Fruit fly (Drosophila melanogaster) S2 (cell line): ENCODE measurements around the gene unk.

Source experiments
- CG8478 ChIP-seq: fragments of >200 bp; optimal IDR thresholded peaks from 2 replicates; lab custom pipeline; 2018
- CTCF ChIP-seq, 2 experiments: fragments of >200 bp; optimal IDR thresholded peaks; 2 replicates each; lab custom pipeline; 2018

DNA sequence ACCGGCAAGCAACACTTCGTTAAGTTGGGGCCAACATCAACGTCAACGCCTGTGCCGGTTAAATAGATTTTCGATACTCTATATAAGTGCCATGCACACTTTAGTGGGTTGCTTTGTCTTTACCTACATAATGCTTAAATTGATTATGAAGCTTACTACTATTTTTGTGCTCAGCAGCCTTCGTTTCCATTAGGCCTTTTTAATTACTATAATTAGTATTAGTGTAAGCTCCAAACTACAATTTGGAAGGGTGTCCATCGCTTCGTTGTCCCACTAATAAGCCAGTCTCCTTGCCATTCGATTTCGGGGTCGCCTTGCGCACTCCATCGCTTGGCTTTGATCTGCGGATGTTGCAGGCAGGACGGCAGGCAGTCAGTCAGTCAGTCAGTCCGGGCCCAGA is 10.0 kb downstream of the unk start:
- TF ChIP-seq CG8478 (lab: Kevin White, UChicago) = no peak
- no peak for TF ChIP-seq CTCF (optimal IDR thresholded peaks at IDR 0.05; lab: Kevin White, UChicago)
